Worm (Caenorhabditis elegans): Measurements from ENCODE around the gene ril-1.

ril-1 gene

ce11 chrV:14536274-14536673 is 12.3 kb upstream of the ril-1 start, which contains the start of gene tag-191:
TSS of gene tag-191 (minus strand) at chrV:14536374.
- no peak for TF ChIP-seq nhr-77 (tag; optimal IDR thresholded peaks at IDR 0.05)
- TF ChIP-seq aly-2 (tag; optimal IDR thresholded peaks at IDR 0.05): no peak
- TF ChIP-seq sma-9 (GFP tag; optimal IDR thresholded peaks at IDR 0.05): no peak
- TF ChIP-seq sma-9 (tag; optimal IDR thresholded peaks at IDR 0.05): no peak
- TF ChIP-seq lsy-2 (tag; optimal IDR thresholded peaks at IDR 0.05): no peak
- no peak for TF ChIP-seq mab-5 (tag; optimal IDR thresholded peaks at IDR 0.05)
- no peak for TF ChIP-seq nhr-6 (tag; optimal IDR thresholded peaks at IDR 0.05)
- TF ChIP-seq blmp-1 (tag; optimal IDR thresholded peaks at IDR 0.05; ENCODE audit: insufficient read depth): no peak
- no peak for TF ChIP-seq nhr-23 (tag; optimal IDR thresholded peaks at IDR 0.05)
- no peak for TF ChIP-seq alr-1 (tag; optimal IDR thresholded peaks at IDR 0.05)
- no peak for TF ChIP-seq ceh-16 (tag; optimal IDR thresholded peaks at IDR 0.05)
- TF ChIP-seq peb-1 (tag; optimal IDR thresholded peaks at IDR 0.05): no peak
- TF ChIP-seq mdl-1 (tag; optimal IDR thresholded peaks at IDR 0.05): no peak
- no peak for TF ChIP-seq unc-62 (GFP tag; optimal IDR thresholded peaks at IDR 0.05)
- TF ChIP-seq skn-1 (tag; optimal IDR thresholded peaks at IDR 0.05): no peak
- TF ChIP-seq F13H6.1 (tag; optimal IDR thresholded peaks at IDR 0.05): no peak

ce11 chrV:14532374-14532773 is 8.4 kb upstream of the ril-1 start:
- no peak for TF ChIP-seq nhr-25 (tag; optimal IDR thresholded peaks at IDR 0.05)
- TF ChIP-seq peb-1 (tag; optimal IDR thresholded peaks at IDR 0.05): no peak
- no peak for TF ChIP-seq ama-1 (optimal IDR thresholded peaks at IDR 0.05)
- no peak for TF ChIP-seq zag-1 (tag; optimal IDR thresholded peaks at IDR 0.05)
- TF ChIP-seq unc-62 (GFP tag; optimal IDR thresholded peaks at IDR 0.05): no peak
- TF ChIP-seq ZK546.5 (tag; optimal IDR thresholded peaks at IDR 0.05): no peak
- no peak for TF ChIP-seq mab-5 (tag; optimal IDR thresholded peaks at IDR 0.05)

- TF ChIP-seq nhr-129 (tag; optimal IDR thresholded peaks at IDR 0.05): no peak
Observed at ce11 chrV:14530813-14531212, 6.9 kb upstream of the ril-1 start, which contains the start of gene kcnl-4. TSS of gene kcnl-4 (plus strand) at chrV:14531113.

ce11 chrV:14527210-14527609 is 3.3 kb upstream of the ril-1 start:
- TF ChIP-seq alr-1 (tag; optimal IDR thresholded peaks at IDR 0.05): no peak

ce11 chrV:14525089-14525488 is 1.2 kb upstream of the ril-1 start, which contains the start of gene hda-1:
TSS of gene hda-1 (plus strand) at chrV:14525389.
- no peak for TF ChIP-seq unc-62 (GFP tag; optimal IDR thresholded peaks at IDR 0.05)
- no peak for TF ChIP-seq aly-2 (tag; optimal IDR thresholded peaks at IDR 0.05)
- TF ChIP-seq ztf-1 (GFP tag; conservative IDR thresholded peaks at IDR 0.05): no peak
- no peak for TF ChIP-seq nhr-21 (tag; optimal IDR thresholded peaks at IDR 0.05)
- TF ChIP-seq F13H6.1 (tag; optimal IDR thresholded peaks at IDR 0.05): no peak
- TF ChIP-seq gmeb-1 (tag; optimal IDR thresholded peaks at IDR 0.05): no peak
- no peak for TF ChIP-seq zag-1 (tag; optimal IDR thresholded peaks at IDR 0.05)
- no peak for TF ChIP-seq snpc-4 (tag; optimal IDR thresholded peaks at IDR 0.05)
- no peak for TF ChIP-seq skn-1 (tag; optimal IDR thresholded peaks at IDR 0.05)

- TF ChIP-seq mdl-1 (tag; optimal IDR thresholded peaks at IDR 0.05): no peak
- TF ChIP-seq sma-3 (GFP tag; optimal IDR thresholded peaks at IDR 0.05): no peak
- no peak for TF ChIP-seq unc-55 (GFP tag; optimal IDR thresholded peaks at IDR 0.05)
- no peak for TF ChIP-seq nhr-10 (tag; optimal IDR thresholded peaks at IDR 0.05)
- no peak for TF ChIP-seq ztf-1 (GFP tag; conservative IDR thresholded peaks at IDR 0.05)
- TF ChIP-seq lsy-2 (tag; optimal IDR thresholded peaks at IDR 0.05): no peak
- no peak for TF ChIP-seq fos-1 (tag; optimal IDR thresholded peaks at IDR 0.05)
- no peak for TF ChIP-seq unc-62 (GFP tag; optimal IDR thresholded peaks at IDR 0.05)
- TF ChIP-seq nhr-6 (tag; optimal IDR thresholded peaks at IDR 0.05): no peak
- no peak for TF ChIP-seq mbf-1 (tag; optimal IDR thresholded peaks at IDR 0.05)
Observed at ce11 chrV:14523105-14523504, 824 bp downstream of the ril-1 start, which contains the start of gene C53A5.2. TSS of gene C53A5.2 (minus strand) at chrV:14523205.

- TF ChIP-seq nhr-129 (tag; optimal IDR thresholded peaks at IDR 0.05): no peak
- TF ChIP-seq unc-62 (GFP tag; optimal IDR thresholded peaks at IDR 0.05): no peak
- TF ChIP-seq fos-1 (tag; optimal IDR thresholded peaks at IDR 0.05): no peak
- no peak for TF ChIP-seq F13H6.1 (tag; optimal IDR thresholded peaks at IDR 0.05)
- TF ChIP-seq zag-1 (tag; optimal IDR thresholded peaks at IDR 0.05): no peak
- TF ChIP-seq ztf-4 (tag; optimal IDR thresholded peaks at IDR 0.05): no peak
- TF ChIP-seq nhr-77 (tag; optimal IDR thresholded peaks at IDR 0.05): no peak
- no peak for TF ChIP-seq skn-1 (tag; optimal IDR thresholded peaks at IDR 0.05)
- no peak for TF ChIP-seq ceh-16 (tag; optimal IDR thresholded peaks at IDR 0.05)
- TF ChIP-seq ZK546.5 (tag; optimal IDR thresholded peaks at IDR 0.05): no peak
- TF ChIP-seq ztf-11 (tag; optimal IDR thresholded peaks at IDR 0.05): no peak
- no peak for TF ChIP-seq mdl-1 (tag; optimal IDR thresholded peaks at IDR 0.05)
- no peak for TF ChIP-seq lsy-2 (tag; optimal IDR thresholded peaks at IDR 0.05)
- no peak for TF ChIP-seq nhr-23 (tag; optimal IDR thresholded peaks at IDR 0.05)
- no peak for TF ChIP-seq egl-27 (tag; optimal IDR thresholded peaks at IDR 0.05)
- TF ChIP-seq lin-11 (tag; optimal IDR thresholded peaks at IDR 0.05): no peak
- TF ChIP-seq elt-1 (tag; optimal IDR thresholded peaks at IDR 0.05): no peak
- no peak for TF ChIP-seq unc-39 (tag; optimal IDR thresholded peaks at IDR 0.05)
- no peak for TF ChIP-seq peb-1 (tag; optimal IDR thresholded peaks at IDR 0.05)
- no peak for TF ChIP-seq nhr-25 (tag; optimal IDR thresholded peaks at IDR 0.05)
Observed at ce11 chrV:14522514-14522913, 1.4 kb downstream of the ril-1 start, which contains the start of gene C53A5.16. TSS of gene C53A5.16 (minus strand) at chrV:14522614.
